Fruit fly (Drosophila melanogaster) whole organism: ENCODE data around the gene CG31345.

ENCODE experiments used
- CG8478 ChIP-seq: fragments of >200 bp; optimal IDR thresholded peaks from 2 replicates; lab custom pipeline; 2018; ENCODE audit warnings: inconsistent platforms
- Dll ChIP-seq: fragments of >200 bp; optimal IDR thresholded peaks from 2 replicates; lab custom pipeline; 2017
- EcR ChIP-seq, 2 experiments: fragments of >200 bp; optimal IDR thresholded peaks; 2 replicates each; lab custom pipeline; 2017; ENCODE audit warnings: missing biosample characterization in 2 of 2, missing genetic modification characterization in 2 of 2, missing genetic modification reagents in 2 of 2
- pan ChIP-seq: fragments of >200 bp; optimal IDR thresholded peaks from 2 replicates; lab custom pipeline; 2017
- psq ChIP-seq: fragments of >200 bp; optimal IDR thresholded peaks from 2 replicates; lab custom pipeline; 2017
- usp ChIP-seq: fragments of >200 bp; optimal IDR thresholded peaks from 2 replicates; lab custom pipeline; 2017; ENCODE audit warnings: missing biosample characterization, missing genetic modification characterization, mixed read lengths

Gene CG31345

dm6 chr3R:12816979-12817594 lies at the start of gene CG31345:
CG31345 (minus strand) TSS chr3R:12817029.
- no peak for TF ChIP-seq Dll (lab: Kevin White, UChicago)
- no peak for TF ChIP-seq psq (lab: Kevin White, UChicago)
- no peak for TF ChIP-seq usp (GFP tag; lab: Kevin White, UChicago)
- no peak for TF ChIP-seq CG8478
- TF ChIP-seq pan (lab: Kevin White, UChicago): no peak
- no peak for TF ChIP-seq EcR (GFP tag; optimal IDR thresholded peaks at IDR 0.05; lab: Kevin White, UChicago)

dm6 chr3R:12859146-12859545 lies 42.3 kb upstream of the CG31345 start, which contains the start of gene CG10126:
CG10126 (minus strand) TSS chr3R:12859246.
- TF ChIP-seq CG8478: no peak
- TF ChIP-seq psq (lab: Kevin White, UChicago): no peak
- TF ChIP-seq EcR (GFP tag; optimal IDR thresholded peaks at IDR 0.05; lab: Kevin White, UChicago): no peak
- no peak for TF ChIP-seq usp (GFP tag; lab: Kevin White, UChicago)
- no peak for TF ChIP-seq Dll (lab: Kevin White, UChicago)
- no peak for TF ChIP-seq pan (lab: Kevin White, UChicago)

dm6 chr3R:12858079-12858478 lies 41.2 kb upstream of the CG31345 start:
- TF ChIP-seq usp (GFP tag; lab: Kevin White, UChicago) (no peak), pan (lab: Kevin White, UChicago) (no peak), psq (lab: Kevin White, UChicago) (no peak), EcR (GFP tag; optimal IDR thresholded peaks at IDR 0.05; lab: Kevin White, UChicago) (no peak), CG8478 (no peak), Dll (lab: Kevin White, UChicago) (no peak)

- TF ChIP-seq CG8478: no peak
- TF ChIP-seq pan (lab: Kevin White, UChicago): no peak
- TF ChIP-seq Dll (lab: Kevin White, UChicago): no peak
- TF ChIP-seq usp (GFP tag; lab: Kevin White, UChicago): no peak
- no peak for TF ChIP-seq EcR (GFP tag; optimal IDR thresholded peaks at IDR 0.05; lab: Kevin White, UChicago)
- no peak for TF ChIP-seq psq (lab: Kevin White, UChicago)
Observed at dm6 chr3R:12857527-12857926, 40.7 kb upstream of the CG31345 start.

DNA sequence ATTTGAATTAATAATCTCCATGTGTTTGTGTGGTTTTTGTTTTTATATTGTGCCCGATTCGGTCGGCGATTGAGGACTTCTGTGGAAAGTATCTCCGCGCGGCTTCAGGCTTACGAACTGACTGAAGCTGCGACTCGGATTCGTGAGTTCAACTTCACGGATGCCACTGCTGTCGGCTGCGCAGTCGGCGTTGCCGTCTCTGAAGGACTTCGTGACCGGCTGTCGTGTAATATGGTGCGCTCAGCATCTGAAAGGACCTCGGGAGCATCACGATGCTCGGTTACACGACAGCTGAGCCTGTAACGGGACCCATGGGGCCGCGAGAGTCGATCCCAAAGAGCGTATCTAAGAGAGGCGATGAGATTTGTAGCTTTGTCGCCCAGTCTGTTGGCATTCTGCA lies 31.5 kb upstream of the CG31345 start, which contains the start of gene beat-Va:
Gene beat-Va, minus strand, starts transcription at position 107 of the 400 bp plus-strand sequence.
- TF ChIP-seq Dll (lab: Kevin White, UChicago) (no peak), usp (GFP tag; lab: Kevin White, UChicago) (no peak), EcR (GFP tag; optimal IDR thresholded peaks at IDR 0.05; lab: Kevin White, UChicago) (no peak)

dm6 chr3R:12827837-12828236 lies 11.0 kb upstream of the CG31345 start:
- TF ChIP-seq EcR (GFP tag; optimal IDR thresholded peaks at IDR 0.05; lab: Kevin White, UChicago): no peak
- TF ChIP-seq Dll (lab: Kevin White, UChicago): no peak
- no peak for TF ChIP-seq psq (lab: Kevin White, UChicago)
- no peak for TF ChIP-seq pan (lab: Kevin White, UChicago)
- TF ChIP-seq CG8478: no peak
- TF ChIP-seq usp (GFP tag; lab: Kevin White, UChicago): no peak

DNA sequence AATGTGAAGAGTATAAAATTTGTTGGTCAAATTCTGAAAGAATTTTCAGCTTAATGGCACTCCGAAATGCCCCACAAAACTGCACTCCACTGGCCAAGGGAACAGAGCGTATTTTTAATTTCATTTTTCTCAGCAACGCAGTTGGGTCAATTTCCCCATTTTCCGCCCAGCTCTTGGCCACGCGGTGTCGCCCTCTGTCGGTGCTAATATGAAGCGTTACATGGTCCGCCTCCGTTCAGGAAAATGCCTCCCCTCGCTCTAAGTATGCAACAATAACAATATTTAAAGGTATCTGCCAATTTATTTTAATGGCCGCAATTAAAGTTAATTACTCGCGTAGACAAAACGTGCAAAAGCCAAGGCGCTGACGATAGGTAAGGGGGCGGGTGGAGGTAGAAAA lies 13.5 kb downstream of the CG31345 start:
- TF ChIP-seq Dll (lab: Kevin White, UChicago) (no peak), usp (GFP tag; lab: Kevin White, UChicago) (no peak), CG8478 (no peak), pan (lab: Kevin White, UChicago) (no peak), EcR (GFP tag; optimal IDR thresholded peaks at IDR 0.05; lab: Kevin White, UChicago) (no peak), psq (lab: Kevin White, UChicago) (no peak)

DNA sequence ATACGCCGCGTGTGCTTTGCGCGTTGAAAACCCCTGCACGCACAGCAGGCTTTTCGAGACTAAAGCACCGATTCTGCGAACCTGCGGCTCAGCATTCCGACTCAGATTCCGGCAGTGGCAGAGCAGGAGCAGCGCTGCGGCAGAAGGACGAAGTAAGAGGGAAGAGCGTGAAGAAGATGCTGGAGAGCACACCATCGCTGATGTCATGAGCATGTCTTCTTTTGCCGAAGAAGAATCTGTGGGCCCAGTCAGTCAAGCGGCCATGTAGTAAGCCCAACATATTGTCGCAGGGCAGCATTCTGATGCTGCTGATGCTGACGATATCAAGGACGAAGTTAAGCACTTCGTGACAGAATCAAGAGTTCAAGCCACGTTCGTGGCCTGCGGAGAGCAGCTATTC lies 33.7 kb downstream of the CG31345 start, which contains the start of gene beat-Vc:
Gene beat-Vc, minus strand, starts transcription at position 65 of the 400 bp plus-strand sequence.
- TF ChIP-seq Dll (lab: Kevin White, UChicago): no peak
- no peak for TF ChIP-seq EcR (GFP tag; optimal IDR thresholded peaks at IDR 0.05; lab: Kevin White, UChicago)
- TF ChIP-seq psq (lab: Kevin White, UChicago): no peak
- no peak for TF ChIP-seq usp (GFP tag; lab: Kevin White, UChicago)
- TF ChIP-seq CG8478: no peak
- TF ChIP-seq pan (lab: Kevin White, UChicago): no peak
